Fruit fly (Drosophila melanogaster): ENCODE data around the gene Chc.

The Chc gene

DNA sequence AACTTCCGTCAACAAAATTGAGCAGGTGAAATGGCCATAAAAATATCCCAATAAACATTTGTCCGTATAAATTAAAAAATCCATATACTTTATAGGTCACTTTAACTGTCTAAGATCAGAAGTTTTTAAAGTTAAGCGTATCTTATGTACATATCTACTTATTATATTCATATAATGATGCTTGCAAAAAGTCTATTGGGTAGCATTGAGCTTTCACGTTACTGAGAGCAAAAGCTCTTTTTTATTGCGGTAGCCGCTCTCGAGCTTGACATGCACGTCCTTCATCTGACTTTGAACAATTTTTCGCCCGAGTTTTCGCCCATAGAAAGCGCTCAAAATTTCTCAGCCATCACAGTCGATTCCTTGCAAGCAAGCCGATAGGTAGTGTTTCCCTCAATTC is 32.6 kb upstream of the Chc start, which contains the start of gene Gapdh2 (continued):
- TF ChIP-seq CG1024 (GFP tag; IDR thresholded peaks at IDR 0.05) (peak; percentile 96), CG17568 (GFP tag; optimal IDR thresholded peaks at IDR 0.05) (peak; percentile 99), CG15269 (tag; optimal IDR thresholded peaks at IDR 0.05) (peak; percentile 100), CG7745 (tag; optimal IDR thresholded peaks at IDR 0.05) (peak; percentile 82), Xbp1 (GFP tag; optimal IDR thresholded peaks at IDR 0.05) (peak; percentile 98), CG3407 (GFP tag; optimal IDR thresholded peaks at IDR 0.05) (peak; percentile 97), Fer2 (tag; optimal IDR thresholded peaks at IDR 0.05) (peak; percentile 100), ro (GFP tag; IDR thresholded peaks at IDR 0.05) (no peak; the same call in 1 of the 2 replicates), CG18599 (GFP tag; optimal IDR thresholded peaks at IDR 0.05) (peak; percentile 100), Usf (GFP tag; optimal IDR thresholded peaks at IDR 0.05) (peak; percentile 85), zen2 (GFP tag; IDR thresholded peaks at IDR 0.05; ENCODE audit: partially characterized antibody) (no peak), BEAF-32 (GFP tag; optimal IDR thresholded peaks at IDR 0.05) (peak; percentile 38), CG12942 (GFP tag; optimal IDR thresholded peaks at IDR 0.05) (peak; percentile 97), lmd (GFP tag; IDR thresholded peaks at IDR 0.05) (peak; percentile 98; the same call in 1 of the 2 replicates), dm (GFP tag; optimal IDR thresholded peaks at IDR 0.05) (peak; percentile 91), CG15696 (tag; optimal IDR thresholded peaks at IDR 0.05) (peak; percentile 93), Lhr (GFP tag; optimal IDR thresholded peaks at IDR 0.05) (peak; percentile 94), sd (tag; optimal IDR thresholded peaks at IDR 0.05) (peak; percentile 99), CG33213 (GFP tag; optimal IDR thresholded peaks at IDR 0.05) (peak; percentile 96), CG14050 (GFP tag; IDR thresholded peaks at IDR 0.05) (peak; percentile 99), CG9727 (GFP tag; optimal IDR thresholded peaks at IDR 0.05) (peak; percentile 99), C15 (GFP tag; IDR thresholded peaks at IDR 0.05) (peak; percentile 98), gro (GFP tag; optimal IDR thresholded peaks at IDR 0.05) (peak; percentile 99), grau (tag; optimal IDR thresholded peaks at IDR 0.05) (peak; percentile 99), crc (GFP tag; optimal IDR thresholded peaks at IDR 0.05) (peak; percentile 98), CG8089 (GFP tag; optimal IDR thresholded peaks at IDR 0.05) (peak; percentile 90), Side (GFP tag; optimal IDR thresholded peaks at IDR 0.05) (peak; percentile 96), Gsc (GFP tag; IDR thresholded peaks at IDR 0.05) (no peak), mirr (GFP tag; optimal IDR thresholded peaks at IDR 0.05) (peak; percentile 100), ranshi (GFP tag; IDR thresholded peaks at IDR 0.05) (peak; percentile 99), Doc2 (GFP tag; IDR thresholded peaks at IDR 0.05) (no peak; the same call in 1 of the 2 replicates), lola (GFP tag; optimal IDR thresholded peaks at IDR 0.05) (peak in 1 of 3 experiments; percentile 93), pzg (GFP tag; optimal IDR thresholded peaks at IDR 0.05) (peak; percentile 48), D19B (GFP tag; optimal IDR thresholded peaks at IDR 0.05) (peak; percentile 97), CG10543 (GFP tag; optimal IDR thresholded peaks at IDR 0.05) (peak; percentile 100), CG11560 (tag; IDR thresholded peaks at IDR 0.05) (no peak; the same call in 1 of the 3 replicates), mld (GFP tag; IDR thresholded peaks at IDR 0.05; ENCODE audit: partially characterized antibody) (no peak), Antp (GFP tag; optimal IDR thresholded peaks at IDR 0.05) (peak; percentile 89), tio (GFP tag; optimal IDR thresholded peaks at IDR 0.05) (peak; percentile 97), CG2120 (GFP tag; optimal IDR thresholded peaks at IDR 0.05) (peak; percentile 99), phol (tag; optimal IDR thresholded peaks at IDR 0.05) (peak; percentile 97), CG10462 (GFP tag; optimal IDR thresholded peaks at IDR 0.05) (peak; percentile 98), esg (GFP tag; conservative IDR thresholded peaks at IDR 0.05) (peak; percentile 99), CrebB (tag; optimal IDR thresholded peaks at IDR 0.05) (peak; percentile 100), CG4820 (GFP tag; optimal IDR thresholded peaks at IDR 0.05) (peak; percentile 98), CG13287 (GFP tag; IDR thresholded peaks at IDR 0.05; ENCODE audit: partially characterized antibody) (peak; percentile 63), CG8388 (GFP tag; optimal IDR thresholded peaks at IDR 0.05) (peak; percentile 99), her (GFP tag; optimal IDR thresholded peaks at IDR 0.05) (peak; percentile 94), unpg (GFP tag; optimal IDR thresholded peaks at IDR 0.05) (peak; percentile 100), CG12155 (GFP tag; optimal IDR thresholded peaks at IDR 0.05) (peak; percentile 97)

All from whole organism, embryonic.